Fruit fly (Drosophila melanogaster): ENCODE measurements around the gene GstD5.

dm6 chr3R:12405134-12405533 lies 29.6 kb downstream of the GstD5 start:
- no peak for TF ChIP-seq EcR (GFP tag; optimal IDR thresholded peaks at IDR 0.05)
- no peak for TF ChIP-seq CG4496 (GFP tag; IDR thresholded peaks at IDR 0.05)
- TF ChIP-seq CG13204 (GFP tag; optimal IDR thresholded peaks at IDR 0.05) = no peak
- TF ChIP-seq CG8301 (tag; optimal IDR thresholded peaks at IDR 0.05) = no peak
- no peak for TF ChIP-seq CG32121 (GFP tag; IDR thresholded peaks at IDR 0.05)
- TF ChIP-seq Pif1B (GFP tag; optimal IDR thresholded peaks at IDR 0.05) = no peak
- TF ChIP-seq Ets98B (GFP tag; IDR thresholded peaks at IDR 0.05) = no peak
- TF ChIP-seq CG9948 (tag; optimal IDR thresholded peaks at IDR 0.05) = no peak
- no peak for TF ChIP-seq CG15710 (tag; optimal IDR thresholded peaks at IDR 0.05)
- TF ChIP-seq CG10348 (GFP tag; IDR thresholded peaks at IDR 0.05) = no peak
- TF ChIP-seq CG14655 (GFP tag; optimal IDR thresholded peaks at IDR 0.05) = no peak
- TF ChIP-seq fd96Ca (GFP tag; IDR thresholded peaks at IDR 0.05) = no peak
- TF ChIP-seq rn (GFP tag; IDR thresholded peaks at IDR 0.05) = no peak
- no peak for TF ChIP-seq Pif1A (GFP tag; optimal IDR thresholded peaks at IDR 0.05)
